Fruit fly (Drosophila melanogaster): ENCODE data around the gene RpL36A.

The RpL36A gene

dm6 chr2L:8071112-8071976 lies 28.6 kb upstream of the RpL36A start, which contains the start of gene poe (continued):
- TF ChIP-seq nom (GFP tag; optimal IDR thresholded peaks at IDR 0.05) (no peak), Sox102F (GFP tag; optimal IDR thresholded peaks at IDR 0.05) (no peak), crc (GFP tag; optimal IDR thresholded peaks at IDR 0.05) (no peak), CG6683 (GFP tag; optimal IDR thresholded peaks at IDR 0.05) (no peak), CG5953 (GFP tag; IDR thresholded peaks at IDR 0.05) (no peak), Dref (GFP tag; IDR thresholded peaks at IDR 0.05) (no peak), CG13624 (GFP tag; optimal IDR thresholded peaks at IDR 0.05) (no peak), CG14667 (GFP tag; IDR thresholded peaks at IDR 0.05) (no peak), CG8388 (GFP tag; optimal IDR thresholded peaks at IDR 0.05) (no peak), chinmo (GFP tag; IDR thresholded peaks at IDR 0.05; ENCODE audit: partially characterized antibody) (0 out of 4 replicates have a peak, but pooled peaks have one; percentile 29), fru (optimal IDR thresholded peaks at IDR 0.05) (no peak), Opbp (GFP tag; IDR thresholded peaks at IDR 0.05; ENCODE audit: partially characterized antibody) (peak; percentile 6; the same call in 1 of the 3 replicates), mld (GFP tag; IDR thresholded peaks at IDR 0.05; ENCODE audit: partially characterized antibody) (peak; percentile 41; the same call in 1 of the 3 replicates), CG30020 (tag; optimal IDR thresholded peaks at IDR 0.05) (peak; percentile 31), zen (tag; optimal IDR thresholded peaks at IDR 0.05) (peak; percentile 77), sob (GFP tag; IDR thresholded peaks at IDR 0.05) (no peak), CG11504 (tag; optimal IDR thresholded peaks at IDR 0.05) (no peak), Antp (GFP tag; optimal IDR thresholded peaks at IDR 0.05) (no peak), peb (GFP tag; IDR thresholded peaks at IDR 0.05) (no peak), dimm (GFP tag; IDR thresholded peaks at IDR 0.05) (no peak), E2f2 (GFP tag; IDR thresholded peaks at IDR 0.05) (no peak; the same call in 1 of the 2 replicates), CG10267 (tag; optimal IDR thresholded peaks at IDR 0.05) (peak; percentile 74), CG15269 (tag; optimal IDR thresholded peaks at IDR 0.05) (no peak), CG3407 (GFP tag; optimal IDR thresholded peaks at IDR 0.05) (no peak), CG34376 (GFP tag; optimal IDR thresholded peaks at IDR 0.05) (no peak), oc (tag; optimal IDR thresholded peaks at IDR 0.05) (no peak), fd102C (GFP tag; optimal IDR thresholded peaks at IDR 0.05) (no peak), dmrt99B (tag; optimal IDR thresholded peaks at IDR 0.05) (no peak), pnt (GFP tag; optimal IDR thresholded peaks at IDR 0.05) (no peak), Hr39 (optimal IDR thresholded peaks at IDR 0.05) (no peak), CG16813 (GFP tag; IDR thresholded peaks at IDR 0.05; ENCODE audit: partially characterized antibody) (no peak), Taf1 (GFP tag; IDR thresholded peaks at IDR 0.05) (0 out of 2 replicates have a peak, but pooled peaks have one; percentile 21), Sox100B (GFP tag; optimal IDR thresholded peaks at IDR 0.05) (no peak), CG17328 (GFP tag; IDR thresholded peaks at IDR 0.05) (peak; percentile 69; the same call in 1 of the 2 replicates), Mes4 (GFP tag; optimal IDR thresholded peaks at IDR 0.05) (no peak), bab2 (GFP tag; optimal IDR thresholded peaks at IDR 0.05) (no peak), org-1 (GFP tag; optimal IDR thresholded peaks at IDR 0.05) (no peak), B-H1 (GFP tag; IDR thresholded peaks at IDR 0.05) (peak; percentile 48; the same call in 2 of the 3 replicates), Dad (GFP tag; optimal IDR thresholded peaks at IDR 0.05) (no peak), z (GFP tag; IDR thresholded peaks at IDR 0.05) (no peak), Meics (GFP tag; optimal IDR thresholded peaks at IDR 0.05) (no peak), Rx (GFP tag; IDR thresholded peaks at IDR 0.05) (no peak), prd (optimal IDR thresholded peaks at IDR 0.05) (no peak), prd (GFP tag; IDR thresholded peaks at IDR 0.05) (peak; percentile 62), CG10462 (GFP tag; optimal IDR thresholded peaks at IDR 0.05) (no peak), Stat92E (GFP tag; optimal IDR thresholded peaks at IDR 0.05) (no peak), ap (GFP tag; IDR thresholded peaks at IDR 0.05) (no peak), E2f1 (GFP tag; IDR thresholded peaks at IDR 0.05) (peak; percentile 70), sens-2 (GFP tag; IDR thresholded peaks at IDR 0.05) (no peak), fd3F (GFP tag; optimal IDR thresholded peaks at IDR 0.05) (no peak)
